Worm (Caenorhabditis elegans): Measurements from ENCODE around the gene cki-2.

ce11 chrII:7842053-7842452 is 25.8 kb downstream of the cki-2 start, which contains the start of gene klp-3:
- no peak for TF ChIP-seq ama-1 (optimal IDR thresholded peaks at IDR 0.05)
- TF ChIP-seq flt-1 (GFP tag; IDR thresholded peaks at IDR 0.05), result no peak
- TF ChIP-seq F13C5.2 (tag; optimal IDR thresholded peaks at IDR 0.05), result no peak
